Fruit fly (Drosophila melanogaster) whole organism, embryonic: ENCODE measurements around the gene Hayan.

Experiments used
- Blimp-1 ChIP-seq: fragments of 200-800 bp; sonication (Bioruptor generic); optimal IDR thresholded peaks from 3 replicates; lab custom pipeline; 2018; ENCODE audit warnings: missing biosample characterization, missing genetic modification characterization, mild to moderate bottlenecking, moderate library complexity, missing genetic modification reagents
- CG10267 ChIP-seq: fragments of 200-800 bp; sonication (Bioruptor generic); optimal IDR thresholded peaks from 2 replicates; lab custom pipeline; 2018; ENCODE audit warnings: missing biosample characterization, mild to moderate bottlenecking, missing genetic modification characterization, moderate library complexity
- CG10654 ChIP-seq: fragments of 200-800 bp; sonication (Bioruptor generic); optimal IDR thresholded peaks from 2 replicates; lab custom pipeline; 2016; ENCODE audit warnings: missing biosample characterization, missing genetic modification characterization
- CG10959 ChIP-seq: fragments of 200-800 bp; sonication (Bioruptor generic); IDR thresholded peaks from 2 replicates; pipeline ENCODE4 v1.3.6; 2022; ENCODE audit warnings: missing biosample characterization, missing genetic modification characterization
- CG11504 ChIP-seq: fragments of 200-800 bp; sonication (Bioruptor generic); optimal IDR thresholded peaks from 3 replicates; lab custom pipeline; 2019; ENCODE audit warnings: missing biosample characterization, mild to moderate bottlenecking, missing genetic modification characterization, moderate library complexity
- CG15514 ChIP-seq: fragments of 200-800 bp; sonication (Bioruptor generic); optimal IDR thresholded peaks from 3 replicates; lab custom pipeline; 2017; ENCODE audit warnings: missing biosample characterization, missing genetic modification characterization, mild to moderate bottlenecking, moderate library complexity, missing genetic modification reagents
- CG1647 ChIP-seq: fragments of 200-800 bp; sonication (Bioruptor generic); optimal IDR thresholded peaks from 3 replicates; lab custom pipeline; 2016; ENCODE audit warnings: missing biosample characterization, missing genetic modification characterization
- CG17802 ChIP-seq: fragments of 200-800 bp; sonication (Bioruptor generic); optimal IDR thresholded peaks from 2 replicates; lab custom pipeline; 2018; ENCODE audit warnings: missing biosample characterization, mild to moderate bottlenecking, missing genetic modification characterization, moderate library complexity
- CG18599 ChIP-seq: fragments of 200-800 bp; sonication (Bioruptor generic); optimal IDR thresholded peaks from 3 replicates; lab custom pipeline; 2017; ENCODE audit warnings: missing biosample characterization, missing genetic modification characterization, mild to moderate bottlenecking, moderate library complexity, missing genetic modification reagents
- CG2678 ChIP-seq: fragments of 200-800 bp; sonication (Bioruptor generic); optimal IDR thresholded peaks from 3 replicates; lab custom pipeline; 2019; ENCODE audit warnings: missing biosample characterization, mild to moderate bottlenecking, missing genetic modification characterization, moderate library complexity
- CG31441 ChIP-seq: fragments of 200-800 bp; sonication (Bioruptor generic); IDR thresholded peaks from 2 replicates; pipeline ENCODE4 v1.3.6; 2022; ENCODE audit warnings: missing biosample characterization, missing genetic modification characterization
- CG32532 ChIP-seq: fragments of 200-800 bp; sonication (Bioruptor generic); IDR thresholded peaks from 2 replicates; pipeline ENCODE4 v1.3.6; 2022; ENCODE audit warnings: missing biosample characterization, missing genetic modification characterization
- CG32767 ChIP-seq: fragments of 200-800 bp; sonication (Bioruptor generic); IDR thresholded peaks from 2 replicates; pipeline ENCODE4 v1.3.6; 2022; ENCODE audit warnings: missing biosample characterization, missing genetic modification characterization
- CG3281 ChIP-seq: fragments of 200-800 bp; sonication (Bioruptor generic); optimal IDR thresholded peaks from 3 replicates; lab custom pipeline; 2017; ENCODE audit warnings: missing biosample characterization, mild to moderate bottlenecking, missing genetic modification characterization
- CG3838 ChIP-seq: fragments of 200-800 bp; sonication (Bioruptor generic); optimal IDR thresholded peaks from 3 replicates; lab custom pipeline; 2016; ENCODE audit warnings: missing biosample characterization, missing genetic modification characterization
- CG4424 ChIP-seq: fragments of 200-800 bp; sonication (Bioruptor generic); optimal IDR thresholded peaks from 3 replicates; lab custom pipeline; 2016; ENCODE audit warnings: missing biosample characterization, missing genetic modification characterization
- CG6654 ChIP-seq: fragments of 200-800 bp; sonication (Bioruptor generic); optimal IDR thresholded peaks from 2 replicates; lab custom pipeline; 2017; ENCODE audit warnings: missing biosample characterization, mild to moderate bottlenecking, missing genetic modification characterization
- CG7839 ChIP-seq: fragments of 200-800 bp; sonication (Bioruptor generic); optimal IDR thresholded peaks from 3 replicates; lab custom pipeline; 2018; ENCODE audit warnings: missing biosample characterization, mild to moderate bottlenecking, missing genetic modification characterization, moderate library complexity
- CG9437 ChIP-seq: fragments of 200-800 bp; sonication (Bioruptor generic); optimal IDR thresholded peaks from 2 replicates; lab custom pipeline; 2018; ENCODE audit warnings: missing biosample characterization, mild to moderate bottlenecking, missing genetic modification characterization
- D19B ChIP-seq: fragments of 200-800 bp; sonication (Bioruptor generic); optimal IDR thresholded peaks from 2 replicates; lab custom pipeline; 2017; ENCODE audit warnings: missing biosample characterization, mild to moderate bottlenecking, missing genetic modification characterization
- E2f2 ChIP-seq: fragments of 200-800 bp; sonication (Bioruptor generic); IDR thresholded peaks from 2 replicates; pipeline ENCODE4 v1.3.6; 2022; ENCODE audit warnings: missing biosample characterization, missing genetic modification characterization
- Fer1 ChIP-seq: fragments of 200-800 bp; sonication (Bioruptor generic); optimal IDR thresholded peaks from 2 replicates; lab custom pipeline; 2017; ENCODE audit warnings: missing biosample characterization, mild to moderate bottlenecking, missing genetic modification characterization
- Jarid2 ChIP-seq: fragments of 200-800 bp; sonication (Bioruptor generic); optimal IDR thresholded peaks from 3 replicates; lab custom pipeline; 2017; ENCODE audit warnings: mild to moderate bottlenecking, missing biosample characterization, missing genetic modification reagents, missing genetic modification characterization
- Med ChIP-seq: fragments of 200-800 bp; sonication (Bioruptor generic); peaks from one replicate; lab custom pipeline; 2016; ENCODE audit warnings: missing biosample characterization, missing genetic modification characterization, mild to moderate bottlenecking, inconsistent platforms, moderate library complexity
- Nf-YC ChIP-seq: fragments of 200-800 bp; optimal IDR thresholded peaks from 3 replicates; lab custom pipeline; 2019; ENCODE audit warnings: missing biosample characterization, mild to moderate bottlenecking, missing genetic modification characterization, moderate library complexity
- Ptx1 ChIP-seq: fragments of 200-800 bp; sonication (Bioruptor generic); IDR thresholded peaks from 2 replicates; pipeline ENCODE4 v1.3.6; 2022; ENCODE audit warnings: missing biosample characterization, missing genetic modification characterization
- Rfx ChIP-seq: fragments of 200-800 bp; sonication (Bioruptor generic); IDR thresholded peaks from 2 replicates; pipeline ENCODE4 v1.3.6; 2022; ENCODE audit warnings: missing biosample characterization, missing genetic modification characterization
- Sin3A ChIP-seq: fragments of >200 bp; optimal IDR thresholded peaks from 2 replicates; lab custom pipeline; 2018
- Xbp1 ChIP-seq: fragments of 200-800 bp; sonication (Bioruptor generic); optimal IDR thresholded peaks from 3 replicates; lab custom pipeline; 2016; ENCODE audit warnings: missing biosample characterization, mild to moderate bottlenecking, missing genetic modification characterization
- Xrp1 ChIP-seq: fragments of 200-800 bp; sonication (Bioruptor generic); IDR thresholded peaks from 2 replicates; pipeline ENCODE4 v1.3.6; 2022; ENCODE audit warnings: missing biosample characterization, missing genetic modification characterization
- YL-1 ChIP-seq: fragments of 200-800 bp; sonication (Bioruptor generic); optimal IDR thresholded peaks from 3 replicates; lab custom pipeline; 2017; ENCODE audit warnings: missing biosample characterization, mild to moderate bottlenecking, missing genetic modification characterization
- bowl ChIP-seq: fragments of 200-800 bp; sonication (Bioruptor generic); IDR thresholded peaks from 2 replicates; pipeline ENCODE4 v1.3.6; 2022; ENCODE audit warnings: missing biosample characterization, missing genetic modification characterization
- bsh ChIP-seq, 2 experiments: fragments of 200-800 bp; sonication (Bioruptor generic); optimal IDR thresholded peaks; 2 replicates each; lab custom pipeline; 2017 to 2018; ENCODE audit warnings: mild to moderate bottlenecking in 2 of 2, missing biosample characterization in 2 of 2, missing genetic modification characterization in 2 of 2, moderate library complexity in 1 of 2
- chif ChIP-seq, 2 experiments: fragments of 200-800 bp; sonication (Bioruptor generic); optimal IDR thresholded peaks; 3 replicates each; lab custom pipeline; 2016; ENCODE audit warnings: missing biosample characterization in 2 of 2, missing genetic modification characterization in 2 of 2
- ci ChIP-seq: fragments of 200-800 bp; sonication (Bioruptor generic); IDR thresholded peaks from 3 replicates; pipeline ENCODE4 v1.3.6; 2022; ENCODE audit warnings: missing biosample characterization, missing genetic modification characterization
- dmrt99B ChIP-seq: fragments of 200-800 bp; sonication (Bioruptor generic); optimal IDR thresholded peaks from 2 replicates; lab custom pipeline; 2018; ENCODE audit warnings: missing biosample characterization, mild to moderate bottlenecking, missing genetic modification characterization, moderate library complexity
- dysf ChIP-seq: fragments of 200-800 bp; sonication (Bioruptor generic); IDR thresholded peaks from 3 replicates; pipeline ENCODE4 v1.3.6; 2022; ENCODE audit warnings: missing biosample characterization, missing genetic modification characterization
- gro ChIP-seq: fragments of 200-800 bp; sonication (Bioruptor generic); optimal IDR thresholded peaks from 2 replicates; lab custom pipeline; 2016; ENCODE audit warnings: missing biosample characterization, missing genetic modification characterization
- jing ChIP-seq: fragments of 200-800 bp; sonication (Bioruptor generic); optimal IDR thresholded peaks from 2 replicates; lab custom pipeline; 2018; ENCODE audit warnings: missing biosample characterization, mild to moderate bottlenecking, missing genetic modification characterization
- nau ChIP-seq: fragments of 200-800 bp; sonication (Bioruptor generic); optimal IDR thresholded peaks from 3 replicates; lab custom pipeline; 2017; ENCODE audit warnings: missing biosample characterization, mild to moderate bottlenecking, missing genetic modification characterization, missing genetic modification reagents
- nmo ChIP-seq: fragments of 200-800 bp; sonication (Bioruptor generic); optimal IDR thresholded peaks from 2 replicates; lab custom pipeline; 2018; ENCODE audit warnings: missing biosample characterization, mild to moderate bottlenecking, missing genetic modification characterization, moderate library complexity
- psq ChIP-seq: fragments of 200-800 bp; sonication (Bioruptor generic); optimal IDR thresholded peaks from 2 replicates; lab custom pipeline; 2017; ENCODE audit warnings: missing biosample characterization, missing genetic modification characterization
- pzg ChIP-seq: fragments of 200-800 bp; sonication (Bioruptor generic); optimal IDR thresholded peaks from 3 replicates; lab custom pipeline; 2018; ENCODE audit warnings: missing biosample characterization, mild to moderate bottlenecking, missing genetic modification characterization, moderate library complexity
- sisA ChIP-seq: fragments of 200-800 bp; sonication (Bioruptor generic); IDR thresholded peaks from 2 replicates; pipeline ENCODE4 v1.3.6; 2022; ENCODE audit warnings: missing biosample characterization, missing genetic modification characterization
- slbo ChIP-seq: fragments of 200-800 bp; sonication (Bioruptor generic); IDR thresholded peaks from 2 replicates; pipeline ENCODE4 v1.3.6; 2022; ENCODE audit warnings: missing biosample characterization, missing genetic modification characterization
- so ChIP-seq: fragments of 200-800 bp; sonication (Bioruptor generic); IDR thresholded peaks from 3 replicates; pipeline ENCODE4 v1.3.6; 2022; ENCODE audit warnings: missing biosample characterization, missing genetic modification characterization
- unc-4 ChIP-seq: fragments of 200-800 bp; sonication (Bioruptor generic); IDR thresholded peaks from 2 replicates; pipeline ENCODE4 v1.3.6; 2022; ENCODE audit warnings: missing biosample characterization, missing genetic modification characterization; ENCODE audit not compliant: partially characterized antibody
- vvl ChIP-seq: fragments of 200-800 bp; sonication (Bioruptor generic); IDR thresholded peaks from 2 replicates; pipeline ENCODE4 v1.3.6; 2022; ENCODE audit warnings: missing biosample characterization, missing genetic modification characterization

Gene Hayan

DNA sequence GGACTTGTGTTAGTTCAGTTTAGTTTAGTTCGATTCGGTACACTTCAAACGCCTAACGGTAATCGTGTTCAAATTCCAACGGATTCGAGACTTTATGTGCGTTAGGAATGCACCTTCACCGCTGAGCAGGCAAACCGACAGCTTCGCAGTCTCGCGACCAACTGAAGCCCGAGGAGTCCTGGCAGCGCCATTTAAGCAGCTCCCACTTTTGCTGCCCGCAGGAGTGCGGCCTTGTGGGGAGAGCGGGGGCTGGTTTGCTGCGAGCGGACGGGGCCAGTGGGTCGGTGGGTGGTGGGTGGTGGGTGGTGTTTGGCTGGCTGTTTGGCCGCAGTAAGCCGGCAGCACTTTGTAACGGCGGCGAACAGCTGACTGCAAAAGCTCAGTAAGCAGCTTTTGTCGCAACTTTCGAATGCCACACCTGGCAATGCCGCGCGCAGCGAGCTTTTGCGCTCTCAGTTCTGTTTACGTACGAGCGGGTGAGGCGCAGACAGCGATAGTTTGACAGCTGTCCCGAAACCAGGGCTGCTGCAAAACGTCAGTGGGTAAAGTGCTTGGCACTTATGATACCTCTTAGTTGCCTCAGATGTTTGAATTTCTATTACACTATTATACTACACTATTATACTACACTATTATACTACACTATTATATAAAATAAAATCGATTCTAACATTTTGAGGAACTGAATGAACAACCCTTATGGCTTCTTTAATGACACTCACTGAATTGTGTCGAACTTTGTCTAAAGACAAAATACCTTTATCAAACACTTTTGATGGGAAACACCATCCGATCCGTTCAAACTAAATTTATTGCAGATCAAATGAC is 4.1 kb downstream of the Hayan start, which contains the start of gene CG32547 (continued):
- TF ChIP-seq CG9437 (no peak), CG7839 (peak; percentile 21), Med (GFP tag; lab: Kevin White, UChicago) (peak; percentile 58), CG10654 (GFP tag; lab: Kevin White, UChicago) (no peak), Fer1 (peak; percentile 51), Sin3A (no peak), nau (GFP tag; lab: Kevin White, UChicago) (peak; percentile 3), sisA (GFP tag; lab: Robert Waterston, UW) (no peak), CG6654 (GFP tag; lab: Kevin White, UChicago) (no peak), slbo (GFP tag; lab: Robert Waterston, UW) (no peak), vvl (GFP tag; lab: Robert Waterston, UW) (peak; percentile 56), YL-1 (no peak), psq (GFP tag; lab: Kevin White, UChicago) (peak; percentile 84), CG3281 (GFP tag; lab: Kevin White, UChicago) (peak; percentile 10), CG11504 (tag; lab: Kevin White, UChicago) (peak; percentile 21), Ptx1 (GFP tag; lab: Robert Waterston, UW) (0 out of 2 replicates have a peak, but pooled peaks have one; percentile 9), E2f2 (peak; percentile 40; the same call in 1 of the 2 replicates), unc-4 (peak; percentile 33; the same call in 1 of the 2 replicates), CG3838 (no peak), so (GFP tag; lab: Robert Waterston, UW) (no peak), dmrt99B (tag; lab: Kevin White, UChicago) (peak; percentile 26), CG17802 (no peak), CG32532 (GFP tag; lab: Robert Waterston, UW) (peak; percentile 28; the same call in 1 of the 2 replicates), CG31441 (GFP tag; lab: Robert Waterston, UW) (peak; percentile 16; the same call in 1 of the 2 replicates), CG15514 (GFP tag; lab: Kevin White, UChicago) (peak; percentile 30), CG18599 (GFP tag; lab: Kevin White, UChicago) (peak; percentile 11), Rfx (GFP tag; lab: Robert Waterston, UW) (peak; percentile 17; the same call in 1 of the 2 replicates), jing (GFP tag; lab: Kevin White, UChicago) (no peak), CG1647 (GFP tag; lab: Kevin White, UChicago) (no peak), bowl (GFP tag; lab: Robert Waterston, UW) (no peak), CG2678 (tag; lab: Kevin White, UChicago) (peak; percentile 23), Xbp1 (GFP tag; lab: Kevin White, UChicago) (peak; percentile 18), nmo (GFP tag; lab: Kevin White, UChicago) (peak; percentile 6), bsh (GFP tag; optimal IDR thresholded peaks at IDR 0.05; lab: Kevin White, UChicago) (peak in 1 of 2 experiments; percentile 9), CG10267 (tag; lab: Kevin White, UChicago) (peak; percentile 5), dysf (GFP tag; lab: Robert Waterston, UW) (peak; percentile 33; the same call in 1 of the 3 replicates), Xrp1 (GFP tag; lab: Robert Waterston, UW) (peak; percentile 36; the same call in 1 of the 2 replicates), pzg (peak; percentile 41), D19B (GFP tag; lab: Kevin White, UChicago) (peak; percentile 96), gro (GFP tag; lab: Kevin White, UChicago) (no peak), CG10959 (0 out of 2 replicates have a peak, but pooled peaks have one; percentile 10), chif (GFP tag; optimal IDR thresholded peaks at IDR 0.05; lab: Kevin White, UChicago) (no peak), Jarid2 (peak; percentile 11), CG4424 (peak; percentile 21), ci (0 out of 3 replicates have a peak, but pooled peaks have one; percentile 34), Blimp-1 (GFP tag; lab: Kevin White, UChicago) (peak; percentile 5), Nf-YC (peak; percentile 8), CG32767 (GFP tag; lab: Robert Waterston, UW) (no peak)
